Worm (Caenorhabditis elegans): ENCODE results near the gene spex-3.

spex-3 gene

DNA sequence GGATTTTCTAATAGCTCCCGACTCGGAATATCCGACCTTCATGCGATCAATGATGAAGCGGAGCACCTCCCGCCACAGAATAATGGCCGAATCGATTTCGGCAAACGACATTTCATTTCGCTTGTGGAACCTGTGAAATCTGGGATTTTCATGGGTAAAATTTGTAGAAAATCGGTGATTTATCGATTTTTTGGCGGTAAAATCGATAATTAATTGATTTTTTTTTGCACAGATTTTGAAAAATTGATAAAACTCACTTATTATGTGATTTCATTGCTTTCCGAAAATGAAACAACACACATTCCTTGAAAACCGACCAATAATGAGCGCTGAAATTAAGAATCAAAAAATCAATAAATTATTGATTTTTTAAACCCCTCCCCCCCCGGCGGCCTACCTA lies 35.3 kb downstream of the spex-3 start:
- TF ChIP-seq tag-97 (GFP tag; IDR thresholded peaks at IDR 0.05) (no peak), madf-5 (GFP tag; IDR thresholded peaks at IDR 0.05) (0 out of 4 replicates have a peak, but pooled peaks of 1 of the 2 experiments have one; percentile 22), F26F4.8 (GFP tag; conservative IDR thresholded peaks at IDR 0.05) (no peak), fkh-10 (GFP tag; optimal IDR thresholded peaks at IDR 0.05) (no peak), ceh-28 (tag; optimal IDR thresholded peaks at IDR 0.05) (peak; percentile 81), ctbp-1 (GFP tag; IDR thresholded peaks at IDR 0.05) (no peak), nhr-28 (tag; optimal IDR thresholded peaks at IDR 0.05) (no peak), zfp-2 (tag; optimal IDR thresholded peaks at IDR 0.05) (no peak)

DNA sequence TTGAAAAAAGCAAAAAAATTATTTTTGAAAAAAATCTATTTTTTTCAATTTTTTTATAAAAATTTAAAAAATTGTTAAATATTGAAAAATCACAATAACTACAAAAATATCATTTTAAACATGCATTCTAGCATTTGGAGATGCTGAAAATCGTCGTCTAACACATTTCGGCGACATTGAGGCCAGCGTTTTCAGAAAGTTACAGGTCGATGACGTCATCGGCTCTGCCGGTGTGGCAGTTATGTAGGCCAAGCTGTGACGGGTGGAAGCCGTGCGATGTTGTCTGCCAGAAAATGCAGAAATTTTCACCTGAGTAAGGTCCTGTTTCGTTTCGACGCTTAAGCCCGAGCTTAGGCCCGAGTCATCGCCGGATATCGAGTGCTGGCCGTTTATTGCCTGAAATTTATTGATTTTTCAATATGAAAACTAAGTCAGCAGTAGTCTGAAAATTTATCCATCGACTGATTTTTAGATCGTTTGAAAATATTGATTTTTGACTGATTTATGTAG lies 36.4 kb downstream of the spex-3 start, which contains the start of gene Y22D7AR.3:
Gene Y22D7AR.3 (minus strand): TSS at position 51 of the 510 bp plus-strand sequence.
- TF ChIP-seq unc-62 (GFP tag; optimal IDR thresholded peaks at IDR 0.05 in 1 of 2) = peak in 1 of 2 experiments; percentile 95
- TF ChIP-seq unc-62 (tag; optimal IDR thresholded peaks at IDR 0.05) = no peak
- 0 out of 2 replicates have a peak, but pooled peaks have one; percentile 9 for TF ChIP-seq egl-43 (GFP tag; IDR thresholded peaks at IDR 0.05)
- TF ChIP-seq madf-9 (GFP tag; conservative IDR thresholded peaks at IDR 0.05) = no peak

DNA sequence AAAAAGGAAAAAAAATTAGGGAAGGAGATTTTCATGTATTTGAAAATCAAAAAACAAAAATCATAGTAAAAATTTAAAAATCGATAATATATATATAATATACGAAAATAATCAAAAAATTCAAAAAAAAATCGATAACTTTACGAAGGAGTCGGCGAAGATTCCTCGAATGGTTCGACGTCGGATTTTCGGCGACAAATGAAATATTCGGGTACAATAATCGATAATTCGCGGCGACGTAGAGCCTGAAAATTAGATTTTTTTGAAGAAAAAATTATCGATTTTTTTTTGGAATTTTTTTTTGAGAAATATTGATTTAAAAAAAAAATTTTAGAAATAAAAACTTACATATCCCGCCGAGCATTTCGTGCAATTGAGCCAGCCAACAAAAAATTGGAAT lies 36.9 kb downstream of the spex-3 start:
- TF ChIP-seq ceh-28 (tag; optimal IDR thresholded peaks at IDR 0.05) = peak; percentile 75
- TF ChIP-seq nhr-42 (GFP tag; IDR thresholded peaks at IDR 0.05) = no peak
- TF ChIP-seq mdl-1 (tag; optimal IDR thresholded peaks at IDR 0.05) = no peak
- TF ChIP-seq nhr-41 (GFP tag; IDR thresholded peaks at IDR 0.05) = no peak

DNA sequence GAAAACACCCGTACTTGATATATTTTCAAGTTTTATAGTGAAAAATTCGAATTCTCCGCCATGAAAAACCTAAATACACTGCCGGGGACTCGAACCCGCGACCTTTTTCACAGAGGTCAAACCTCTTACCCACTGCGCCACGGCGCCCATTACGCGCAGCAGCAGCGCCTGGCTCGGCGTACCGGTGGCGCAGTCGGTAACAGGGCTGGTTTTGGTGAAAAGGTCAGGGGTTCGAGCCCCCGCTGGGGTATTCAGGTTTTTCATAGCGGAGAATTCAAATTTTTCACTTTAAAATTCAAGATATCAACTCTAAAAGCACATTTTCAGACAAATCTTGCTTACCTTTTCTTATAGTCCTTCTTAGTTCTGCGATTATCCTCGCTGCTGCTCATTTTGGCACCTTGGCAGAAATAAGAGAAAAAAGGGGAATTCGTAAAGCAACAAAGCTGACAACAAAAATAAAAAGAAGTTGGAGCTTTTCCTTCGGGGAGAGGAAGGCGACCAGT lies 37.4 kb downstream of the spex-3 start, which contains the start of gene Y22D7AL.16:
Gene Y22D7AL.16 (minus strand): TSS at position 456 of the 506 bp plus-strand sequence.
- TF ChIP-seq nhr-25 (tag; optimal IDR thresholded peaks at IDR 0.05; ENCODE audit: borderline replicate concordance, insufficient read depth) = no peak
- TF ChIP-seq set-16 (GFP tag; IDR thresholded peaks at IDR 0.05) = peak; percentile 86
- TF ChIP-seq egl-43 (GFP tag; IDR thresholded peaks at IDR 0.05) = 0 out of 2 replicates have a peak, but pooled peaks have one; percentile 50
- TF ChIP-seq vab-7 (GFP tag; IDR thresholded peaks at IDR 0.05) = peak; percentile 53; the same call in 1 of the 2 replicates
- TF ChIP-seq dve-1 (tag; optimal IDR thresholded peaks at IDR 0.05; ENCODE audit: insufficient read depth) = no peak

DNA sequence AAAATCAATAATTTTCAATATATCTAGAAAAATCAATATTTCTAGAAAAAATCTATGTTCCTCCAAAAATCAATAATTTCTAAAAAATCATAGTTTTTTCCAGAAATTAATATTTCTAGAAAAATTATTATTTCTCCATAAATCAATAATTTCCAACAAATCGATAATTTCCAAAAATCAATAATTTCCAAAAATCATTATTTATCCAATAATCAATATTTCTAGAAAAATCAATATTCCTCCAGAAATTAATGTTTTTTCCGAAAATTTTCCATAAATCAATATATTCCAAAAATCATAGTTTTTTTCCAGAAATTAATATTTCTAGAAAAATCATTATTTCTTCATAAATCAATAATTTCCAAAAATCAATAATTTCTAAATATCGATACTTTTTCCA lies 39.2 kb downstream of the spex-3 start:
- TF ChIP-seq lin-13 (GFP tag; optimal IDR thresholded peaks at IDR 0.05) (no peak), ceh-28 (tag; optimal IDR thresholded peaks at IDR 0.05) (peak; percentile 94)

DNA sequence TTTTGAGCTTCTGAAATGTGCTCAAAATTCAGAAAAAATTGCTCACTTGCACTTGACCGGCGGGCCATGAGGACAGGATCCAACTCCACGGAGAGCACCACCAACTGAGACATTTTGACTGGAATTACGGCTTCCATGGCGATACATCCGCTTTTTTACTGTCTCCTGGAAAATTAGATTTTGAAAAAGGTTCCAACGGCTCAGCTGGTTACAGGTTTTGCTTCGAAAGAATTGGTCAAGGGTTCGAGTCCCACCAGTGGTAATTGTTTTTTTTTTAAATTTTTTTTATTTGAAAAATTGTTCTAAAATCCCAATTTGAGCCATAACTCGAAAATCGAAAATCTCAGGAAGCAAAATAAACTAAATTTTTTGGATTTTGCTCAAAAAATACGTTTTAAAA lies 39.8 kb downstream of the spex-3 start:
- no peak for TF ChIP-seq daf-8 (GFP tag; IDR thresholded peaks at IDR 0.05)
- no peak for TF ChIP-seq nhr-25 (tag; optimal IDR thresholded peaks at IDR 0.05; ENCODE audit: borderline replicate concordance, insufficient read depth)
- TF ChIP-seq pqm-1 (tag; optimal IDR thresholded peaks at IDR 0.05) = no peak
- TF ChIP-seq aha-1 (tag) = peak; percentile 1

DNA sequence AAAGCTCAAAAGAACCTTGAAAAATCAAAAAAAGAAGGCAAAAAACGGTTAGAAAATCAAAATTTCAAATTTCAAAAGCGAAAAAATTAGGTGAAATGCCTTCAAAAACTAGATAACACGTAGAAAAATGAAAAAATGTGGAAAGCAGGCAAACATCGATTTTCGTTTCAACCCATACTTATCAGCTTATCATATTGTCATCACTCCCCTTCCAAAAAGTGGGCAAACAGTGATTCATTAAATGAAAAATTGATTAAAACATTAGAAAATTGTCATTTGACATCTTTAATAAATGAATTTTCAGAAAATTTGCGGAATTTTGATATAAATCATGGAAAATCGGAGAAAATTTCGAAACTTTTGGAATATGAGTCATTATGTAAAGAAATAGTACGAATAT lies 41.2 kb downstream of the spex-3 start:
- no peak for TF ChIP-seq nhr-77 (tag; optimal IDR thresholded peaks at IDR 0.05)
- TF ChIP-seq php-3 (GFP tag; IDR thresholded peaks at IDR 0.05) = no peak
- TF ChIP-seq daf-12 (tag; optimal IDR thresholded peaks at IDR 0.05) = no peak
- TF ChIP-seq nhr-28 (tag; optimal IDR thresholded peaks at IDR 0.05) = peak; percentile 53
- TF ChIP-seq mdt-29 (GFP tag; IDR thresholded peaks at IDR 0.05) = no peak
- TF ChIP-seq F49E8.2 (tag; optimal IDR thresholded peaks at IDR 0.05; ENCODE audit: borderline replicate concordance) = no peak
- TF ChIP-seq pqm-1 (tag; optimal IDR thresholded peaks at IDR 0.05) = peak; percentile 91
- no peak for TF ChIP-seq snpc-4 (tag; optimal IDR thresholded peaks at IDR 0.05)
- no peak for TF ChIP-seq jun-1 (tag; optimal IDR thresholded peaks at IDR 0.05)
- TF ChIP-seq daf-16 (GFP tag; optimal IDR thresholded peaks at IDR 0.05) = no peak
- peak; percentile 38 for TF ChIP-seq daf-16 (tag; optimal IDR thresholded peaks at IDR 0.05)
- peak; percentile 0 for TF ChIP-seq dve-1 (tag; optimal IDR thresholded peaks at IDR 0.05; ENCODE audit: insufficient read depth)
- TF ChIP-seq dmd-9 (GFP tag; IDR thresholded peaks at IDR 0.05) = no peak
- TF ChIP-seq dmd-6 (GFP tag; IDR thresholded peaks at IDR 0.05) = peak; percentile 22; the same call in 1 of the 2 replicates
- no peak for TF ChIP-seq ceh-20 (GFP tag; IDR thresholded peaks at IDR 0.05)
- TF ChIP-seq ctbp-1 (GFP tag; IDR thresholded peaks at IDR 0.05) = no peak
- TF ChIP-seq tag-97 (GFP tag; IDR thresholded peaks at IDR 0.05) = no peak
- no peak for TF ChIP-seq pha-4 (GFP tag; IDR thresholded peaks at IDR 0.05)
- TF ChIP-seq pha-4 (tag; optimal IDR thresholded peaks at IDR 0.05) = no peak
- TF ChIP-seq T26A8.4 (GFP tag; IDR thresholded peaks at IDR 0.05) = no peak
- TF ChIP-seq F37D6.2 (tag; optimal IDR thresholded peaks at IDR 0.05) = no peak
- no peak for TF ChIP-seq nhr-42 (GFP tag; IDR thresholded peaks at IDR 0.05)

Data from whole organism, L4 larva.